Fruit fly (Drosophila melanogaster) whole organism, adult: Measurements from ENCODE around the gene CG15553.

Experiments
- CG11617 ChIP-seq: fragments of 200-800 bp; sonication (Bioruptor generic); optimal IDR thresholded peaks from 2 replicates; lab custom pipeline; 2017; ENCODE audit warnings: mild to moderate bottlenecking, missing biosample characterization, missing genetic modification reagents, missing genetic modification characterization
- CG12768 ChIP-seq: fragments of 200-800 bp; sonication (Bioruptor generic); optimal IDR thresholded peaks from 2 replicates; lab custom pipeline; 2017; ENCODE audit warnings: missing biosample characterization, missing genetic modification characterization, mild to moderate bottlenecking, moderate library complexity, missing genetic modification reagents
- CG1620 ChIP-seq: fragments of 200-800 bp; sonication (Bioruptor generic); optimal IDR thresholded peaks from 2 replicates; lab custom pipeline; 2016; ENCODE audit warnings: missing biosample characterization, missing genetic modification characterization
- CG5204 ChIP-seq: fragments of 200-800 bp; sonication (Bioruptor generic); optimal IDR thresholded peaks from 2 replicates; lab custom pipeline; 2016; ENCODE audit warnings: missing biosample characterization, missing genetic modification characterization
- Clk ChIP-seq: fragments of 200-800 bp; sonication (Bioruptor generic); optimal IDR thresholded peaks from 2 replicates; lab custom pipeline; 2017; ENCODE audit warnings: missing biosample characterization, missing genetic modification characterization
- Crg-1 ChIP-seq: fragments of 200-800 bp; sonication (Bioruptor generic); optimal IDR thresholded peaks from 2 replicates; lab custom pipeline; 2016; ENCODE audit warnings: missing biosample characterization, missing genetic modification characterization
- Hr96 ChIP-seq: fragments of 200-800 bp; sonication (Bioruptor generic); optimal IDR thresholded peaks from 2 replicates; lab custom pipeline; 2016; ENCODE audit warnings: missing biosample characterization, missing genetic modification characterization
- Mnt ChIP-seq: fragments of 200-800 bp; sonication (Bioruptor generic); optimal IDR thresholded peaks from 2 replicates; lab custom pipeline; 2016; ENCODE audit warnings: missing biosample characterization, mild to moderate bottlenecking, missing genetic modification characterization
- bab1 ChIP-seq: fragments of 200-800 bp; sonication (Bioruptor generic); optimal IDR thresholded peaks from 3 replicates; lab custom pipeline; 2019; ENCODE audit warnings: missing biosample characterization, mild to moderate bottlenecking, missing genetic modification characterization, moderate library complexity
- cnc ChIP-seq, 2 experiments: fragments of >200 bp; optimal IDR thresholded peaks; 2 replicates each; lab custom pipeline; 2017
- kay ChIP-seq: fragments of 200-800 bp; sonication (Bioruptor generic); peaks from one replicate; lab custom pipeline; 2016; ENCODE audit warnings: missing biosample characterization, missing genetic modification characterization, borderline replicate concordance
- pad ChIP-seq: fragments of 200-800 bp; sonication (Bioruptor generic); optimal IDR thresholded peaks from 3 replicates; lab custom pipeline; 2017; ENCODE audit warnings: missing biosample characterization, missing genetic modification characterization, mild to moderate bottlenecking, moderate library complexity, missing genetic modification reagents
- tj ChIP-seq: fragments of 200-800 bp; sonication (Bioruptor generic); optimal IDR thresholded peaks from 3 replicates; lab custom pipeline; 2017; ENCODE audit warnings: missing biosample characterization, mild to moderate bottlenecking, missing genetic modification characterization, moderate library complexity

- TF ChIP-seq Mnt (no peak), Crg-1 (GFP tag; lab: Kevin White, UChicago) (no peak), CG5204 (no peak), CG12768 (no peak), kay (no peak), pad (no peak), CG11617 (no peak), cnc (optimal IDR thresholded peaks at IDR 0.05; lab: Kevin White, UChicago) (no peak), CG1620 (GFP tag; lab: Kevin White, UChicago) (peak; percentile 9), Hr96 (GFP tag; lab: Kevin White, UChicago) (no peak), Clk (GFP tag; lab: Kevin White, UChicago) (no peak), bab1 (GFP tag; lab: Kevin White, UChicago) (peak; percentile 40), tj (GFP tag; lab: Kevin White, UChicago) (no peak)
These were observed 47.2 kb downstream of the CG15553 start, which contains the start of gene Chchd3 for dm6 chr3R:31053784-31054221.
